Worm (Caenorhabditis elegans) whole organism, L3 larva: ENCODE measurements around the gene nmat-1.

ENCODE experiments used
- daf-12 ChIP-seq: fragments of 150-350 bp; optimal IDR thresholded peaks from 2 replicates; lab custom pipeline; 2014; ENCODE audit warnings: missing biosample characterization, missing genetic modification reagents, missing genetic modification characterization
- elt-3 ChIP-seq, 3 experiments: fragments of 150-350 bp in 1 of 3; sonication (generic microtip) in 2 of 3; optimal IDR thresholded peaks; 2 replicates in 2 of 3; 4 replicates in 1 of 3; lab custom pipeline; 2014 to 2017; ENCODE audit warnings: missing biosample characterization in 3 of 3, missing genetic modification characterization in 3 of 3
- fkh-10 ChIP-seq: sonication (generic microtip); optimal IDR thresholded peaks from 2 replicates; lab custom pipeline; 2017; ENCODE audit warnings: missing biosample characterization, missing genetic modification reagents, missing genetic modification characterization
- nhr-237 ChIP-seq: fragments of 150-350 bp; optimal IDR thresholded peaks from 2 replicates; lab custom pipeline; 2014; ENCODE audit warnings: missing biosample characterization, missing genetic modification characterization
- nhr-25 ChIP-seq: sonication (generic microtip); optimal IDR thresholded peaks from 2 replicates; lab custom pipeline; 2017; ENCODE audit warnings: missing biosample characterization, missing genetic modification characterization
- nhr-77 ChIP-seq: fragments of 150-350 bp; optimal IDR thresholded peaks from 2 replicates; lab custom pipeline; 2014; ENCODE audit warnings: missing biosample characterization, missing genetic modification characterization
- tbx-2 ChIP-seq: sonication (generic microtip); optimal IDR thresholded peaks from 2 replicates; lab custom pipeline; 2016; ENCODE audit warnings: mild to moderate bottlenecking, missing genetic modification characterization, missing compliant biosample characterization

DNA sequence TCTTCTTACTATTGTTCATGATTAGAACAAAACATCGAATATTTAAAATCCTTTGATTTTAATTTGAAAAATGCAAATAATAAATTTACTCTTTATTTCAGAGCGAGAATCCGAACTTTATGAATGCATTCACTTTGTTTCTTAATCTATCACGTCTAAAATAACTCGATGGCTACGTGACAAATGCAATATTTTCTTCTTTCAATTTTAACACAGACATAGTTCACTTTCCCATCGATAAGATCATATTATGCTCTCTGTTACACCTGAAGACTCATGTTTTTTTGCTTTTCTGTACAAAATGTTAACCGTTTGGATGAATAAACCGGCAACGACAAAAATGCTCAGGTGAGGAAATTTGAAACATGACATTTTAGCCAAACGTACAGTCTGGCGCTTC, 48.3 kb downstream of the nmat-1 start:
- TF ChIP-seq nhr-237 (tag; lab: Kevin White, UChicago) = no peak
- TF ChIP-seq nhr-77 (tag; lab: Kevin White, UChicago) = no peak
- TF ChIP-seq tbx-2 (tag; lab: Kevin White, UChicago) = no peak
- TF ChIP-seq fkh-10 (GFP tag; lab: Kevin White, UChicago) = no peak
- no peak for TF ChIP-seq elt-3 (tag; optimal IDR thresholded peaks at IDR 0.05; lab: Kevin White, UChicago)
- TF ChIP-seq nhr-25 (tag; lab: Kevin White, UChicago) = no peak
- TF ChIP-seq daf-12 = no peak
